Worm (Caenorhabditis elegans): ENCODE data around the gene H37A05.2.

DNA sequence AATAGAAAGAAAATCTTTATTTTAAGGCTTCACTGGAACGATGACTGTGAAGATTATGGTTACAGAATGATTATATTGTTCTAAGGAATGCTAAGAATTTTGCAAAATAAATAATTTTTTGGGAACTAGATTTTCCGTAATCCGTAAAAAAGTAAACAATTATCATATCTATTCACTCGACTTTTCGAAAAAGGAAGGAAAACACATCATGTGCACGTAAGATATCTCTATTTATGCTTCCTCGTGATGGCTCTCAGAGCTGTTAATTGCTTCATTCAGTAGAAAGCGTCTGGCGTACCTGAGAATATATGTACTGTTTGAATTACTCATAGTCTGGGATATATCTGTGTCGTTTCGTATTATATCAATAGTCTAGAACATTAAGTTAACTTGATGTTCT is 14.3 kb downstream of the H37A05.2 start, which contains the start of gene srd-11:
- TF ChIP-seq snpc-4 (tag; optimal IDR thresholded peaks at IDR 0.05): no peak
- TF ChIP-seq nhr-85 (tag): no peak
- no peak for TF ChIP-seq ztf-11 (tag; optimal IDR thresholded peaks at IDR 0.05)
- TF ChIP-seq egl-27 (tag; optimal IDR thresholded peaks at IDR 0.05): no peak
- no peak for TF ChIP-seq egl-13 (tag; optimal IDR thresholded peaks at IDR 0.05)
